Fruit fly (Drosophila melanogaster) whole organism, adult: Measurements from ENCODE around the gene Fim.

Experiments
- Clk ChIP-seq: fragments of 200-800 bp; sonication (Bioruptor generic); optimal IDR thresholded peaks from 2 replicates; lab custom pipeline; 2017; ENCODE audit warnings: missing biosample characterization, missing genetic modification characterization
- kay ChIP-seq: fragments of 200-800 bp; sonication (Bioruptor generic); peaks from one replicate; lab custom pipeline; 2016; ENCODE audit warnings: missing biosample characterization, missing genetic modification characterization, borderline replicate concordance
- tj ChIP-seq: fragments of 200-800 bp; sonication (Bioruptor generic); optimal IDR thresholded peaks from 3 replicates; lab custom pipeline; 2017; ENCODE audit warnings: missing biosample characterization, mild to moderate bottlenecking, missing genetic modification characterization, moderate library complexity

DNA sequence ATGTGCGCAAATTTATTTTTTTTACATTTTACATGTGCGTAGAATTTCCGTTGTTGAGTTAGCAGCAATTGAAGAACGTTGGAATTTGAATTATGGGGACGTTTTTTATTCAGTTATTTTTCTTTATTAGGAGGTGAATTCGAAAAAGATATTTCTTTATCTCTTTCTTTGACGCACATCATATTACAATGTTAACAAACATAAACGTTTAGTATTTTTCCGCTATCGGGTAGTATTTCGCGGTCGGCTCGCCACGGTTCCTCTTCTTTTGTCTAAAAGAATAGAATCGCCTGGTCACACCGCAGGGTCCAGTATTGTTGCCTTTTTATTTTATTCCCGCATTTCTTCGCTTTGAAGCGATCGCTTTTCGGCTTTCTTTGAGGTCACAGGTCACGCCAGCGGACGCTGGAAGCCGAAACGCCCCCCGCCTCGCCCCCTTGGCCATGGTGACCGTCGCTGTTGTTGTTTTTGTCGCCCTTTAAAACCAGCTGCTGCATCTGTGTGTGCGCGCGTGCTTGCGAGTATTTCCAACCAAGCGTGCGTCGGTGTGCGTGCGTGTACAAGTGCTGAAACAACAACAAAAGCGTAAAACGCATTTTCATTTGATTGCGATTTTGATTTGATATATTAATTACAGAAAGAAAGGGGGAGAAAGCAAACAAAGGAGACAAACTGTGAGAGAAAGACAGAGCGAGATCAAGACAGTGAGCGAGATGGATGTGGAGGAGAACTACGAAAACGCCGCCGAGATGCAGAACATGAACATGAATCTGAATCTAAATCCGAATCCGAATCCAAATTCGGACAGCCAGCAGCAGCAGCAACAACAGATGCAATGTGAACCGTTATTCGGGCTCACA is 703 bp upstream of the Fim start:
- TF ChIP-seq Clk (GFP tag; lab: Kevin White, UChicago) (no peak), kay (GFP tag; lab: Kevin White, UChicago) (no peak), tj (GFP tag; lab: Kevin White, UChicago) (no peak)
